Worm (Caenorhabditis elegans): ENCODE results near the gene T05A8.8.

- TF ChIP-seq ztf-6 (GFP tag; IDR thresholded peaks at IDR 0.05) (no peak), lin-35 (GFP tag; optimal IDR thresholded peaks at IDR 0.05) (no peak), F49E8.2 (tag; optimal IDR thresholded peaks at IDR 0.05; ENCODE audit: insufficient read depth) (no peak), hlh-12 (tag; optimal IDR thresholded peaks at IDR 0.05) (no peak), hsf-1 (GFP tag; IDR thresholded peaks at IDR 0.05) (0 out of 2 replicates have a peak, but pooled peaks have one; percentile 15)
These were observed at the start of gene T05A8.8 for ce11 chrII:2736156-2736728.

Data from whole organism, young adult.